Worm (Caenorhabditis elegans): ENCODE results near the gene W03F9.1.

The W03F9.1 gene

DNA sequence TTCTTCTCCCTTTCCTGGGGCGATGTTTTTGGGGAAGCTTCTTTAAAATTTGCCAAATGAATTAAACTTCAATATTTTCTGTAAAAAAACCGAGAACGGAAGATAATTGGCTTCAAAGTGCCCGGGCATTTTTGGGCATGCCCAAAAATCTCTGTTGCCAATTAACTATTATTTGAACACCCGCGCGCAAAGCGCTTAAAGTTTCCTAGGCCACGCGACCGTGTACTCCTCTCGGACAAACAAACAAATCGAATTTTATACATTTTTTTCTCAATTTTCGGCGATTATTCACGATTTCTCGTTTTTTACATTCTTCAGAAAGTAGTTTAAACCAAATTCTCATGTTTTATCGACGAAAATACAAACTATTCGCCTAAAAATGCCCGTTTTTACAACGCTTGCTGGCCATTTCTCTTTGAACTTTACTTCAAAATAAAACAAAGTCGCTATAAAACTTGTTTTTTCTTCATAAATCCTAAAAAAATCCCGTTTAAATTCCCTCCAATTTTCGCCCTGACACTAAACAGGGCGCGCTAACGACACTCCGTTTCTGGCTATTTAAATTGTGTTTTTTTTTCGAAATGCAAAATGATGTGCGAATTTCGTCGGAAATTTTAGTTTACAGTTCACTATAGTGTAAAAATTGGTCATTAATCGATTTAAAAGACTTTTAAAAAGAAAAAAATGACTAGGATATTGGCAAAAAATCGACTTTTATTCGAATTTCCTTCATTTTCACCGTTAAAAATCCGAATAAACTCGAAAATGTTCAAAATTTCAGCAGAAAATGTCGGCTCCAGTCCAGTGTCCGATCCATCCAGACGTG lies 29.7 kb upstream of the W03F9.1 start, which contains the start of gene ttb-1:
Gene ttb-1, plus strand, starts transcription at position 776 of the 826 bp plus-strand sequence.
- TF ChIP-seq nhr-2 (tag; optimal IDR thresholded peaks at IDR 0.05): no peak
- peak; percentile 20 for TF ChIP-seq ces-1 (GFP tag; optimal IDR thresholded peaks at IDR 0.05)
- TF ChIP-seq ham-2 (GFP tag; optimal IDR thresholded peaks at IDR 0.05): peak; percentile 12
- peak; percentile 11 for TF ChIP-seq lsy-2 (tag; optimal IDR thresholded peaks at IDR 0.05)
- no peak for TF ChIP-seq ceh-39 (tag; optimal IDR thresholded peaks at IDR 0.05)

- TF ChIP-seq ceh-83 (GFP tag; optimal IDR thresholded peaks at IDR 0.05) (no peak), unc-120 (tag; optimal IDR thresholded peaks at IDR 0.05; ENCODE audit: poor library complexity, severe bottlenecking) (peak; percentile 89), ztf-11 (tag; optimal IDR thresholded peaks at IDR 0.05) (no peak), mls-2 (tag; optimal IDR thresholded peaks at IDR 0.05) (peak; percentile 28), M03D4.4 (tag; optimal IDR thresholded peaks at IDR 0.05) (peak; percentile 50), mep-1 (tag; optimal IDR thresholded peaks at IDR 0.05) (peak; percentile 55), hlh-1 (tag; optimal IDR thresholded peaks at IDR 0.05) (peak; percentile 61), flh-1 (GFP tag; optimal IDR thresholded peaks at IDR 0.05) (no peak), cnd-1 (tag; optimal IDR thresholded peaks at IDR 0.05) (peak; percentile 19), bed-3 (GFP tag; optimal IDR thresholded peaks at IDR 0.05) (no peak), ham-2 (GFP tag; optimal IDR thresholded peaks at IDR 0.05) (no peak), unc-62 (GFP tag; optimal IDR thresholded peaks at IDR 0.05) (peak; percentile 43), nhr-2 (tag; optimal IDR thresholded peaks at IDR 0.05) (peak; percentile 72), sptf-1 (tag; optimal IDR thresholded peaks at IDR 0.05) (peak; percentile 53), drap-1 (GFP tag; optimal IDR thresholded peaks at IDR 0.05) (peak; percentile 26)
Observed at ce11 chrV:155215-155614, 28.7 kb upstream of the W03F9.1 start.

- TF ChIP-seq unc-120 (tag; optimal IDR thresholded peaks at IDR 0.05; ENCODE audit: poor library complexity, severe bottlenecking): no peak
- no peak for TF ChIP-seq hlh-1 (tag; optimal IDR thresholded peaks at IDR 0.05)
- TF ChIP-seq ceh-83 (GFP tag; optimal IDR thresholded peaks at IDR 0.05): no peak
- peak; percentile 6 for TF ChIP-seq ztf-11 (tag; optimal IDR thresholded peaks at IDR 0.05)
- TF ChIP-seq cnd-1 (tag; optimal IDR thresholded peaks at IDR 0.05): peak; percentile 84
Observed at ce11 chrV:153867-154266, 27.3 kb upstream of the W03F9.1 start.

ce11 chrV:152156-152555 lies 25.6 kb upstream of the W03F9.1 start:
- TF ChIP-seq blmp-1 (tag; optimal IDR thresholded peaks at IDR 0.05) (no peak), ceh-39 (tag; optimal IDR thresholded peaks at IDR 0.05) (no peak), elt-3 (tag; optimal IDR thresholded peaks at IDR 0.05) (no peak), nhr-76 (tag; optimal IDR thresholded peaks at IDR 0.05) (no peak), nhr-237 (tag; optimal IDR thresholded peaks at IDR 0.05) (peak; percentile 14), bed-3 (GFP tag; optimal IDR thresholded peaks at IDR 0.05) (no peak), lsy-2 (tag; optimal IDR thresholded peaks at IDR 0.05) (no peak), pha-4 (tag; optimal IDR thresholded peaks at IDR 0.05) (no peak), unc-120 (tag; optimal IDR thresholded peaks at IDR 0.05; ENCODE audit: poor library complexity, severe bottlenecking) (no peak), mls-2 (tag; optimal IDR thresholded peaks at IDR 0.05) (no peak), sem-2 (GFP tag; optimal IDR thresholded peaks at IDR 0.05) (no peak), lin-13 (tag; optimal IDR thresholded peaks at IDR 0.05) (no peak), sptf-1 (tag; optimal IDR thresholded peaks at IDR 0.05) (peak; percentile 54), flh-1 (GFP tag; optimal IDR thresholded peaks at IDR 0.05) (no peak), M03D4.4 (tag; optimal IDR thresholded peaks at IDR 0.05) (peak; percentile 25)

DNA sequence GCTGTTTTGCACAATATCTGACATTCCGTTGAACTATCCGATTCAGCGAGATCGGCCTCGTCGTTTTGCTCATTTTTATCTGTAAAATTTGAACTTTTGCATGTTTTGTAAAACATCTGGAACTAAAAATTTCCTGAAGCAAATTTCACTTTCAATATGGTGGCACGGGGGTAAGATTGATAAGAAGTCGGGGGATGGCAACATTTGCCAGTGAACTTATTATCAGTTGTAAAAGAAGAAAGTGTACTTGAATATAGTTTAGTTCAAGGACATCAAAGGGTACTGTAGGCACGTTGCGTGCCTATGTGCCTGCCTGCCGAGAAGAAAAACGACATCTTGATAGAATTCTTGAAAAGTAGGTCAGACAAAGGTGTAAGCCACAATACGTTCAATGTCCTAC lies 24.8 kb upstream of the W03F9.1 start, which contains the start of gene W03F9.4:
Gene W03F9.4, minus strand, starts transcription at position 79 of the 400 bp plus-strand sequence.
- TF ChIP-seq M03D4.4 (tag; optimal IDR thresholded peaks at IDR 0.05): no peak
- TF ChIP-seq pha-4 (tag; optimal IDR thresholded peaks at IDR 0.05): no peak

DNA sequence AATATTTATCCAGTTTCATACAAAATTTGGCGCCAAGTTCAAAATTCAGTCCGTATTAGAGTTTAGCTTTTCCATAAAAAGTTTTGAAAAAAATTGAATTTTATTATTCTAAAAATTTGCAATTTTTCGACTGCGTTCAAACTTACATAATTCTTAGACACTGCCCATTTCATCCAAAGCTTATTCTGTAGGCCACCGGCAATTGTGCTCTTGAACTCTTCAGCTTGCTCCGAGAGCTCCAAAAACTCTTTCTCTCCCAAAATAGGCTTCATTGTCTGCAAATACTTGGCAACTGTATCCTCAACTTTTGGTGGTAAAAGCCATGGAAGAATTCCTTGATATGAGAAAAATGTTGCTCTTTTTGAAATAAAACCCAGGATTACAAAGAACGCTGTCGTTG lies 23.5 kb upstream of the W03F9.1 start:
- TF ChIP-seq flh-1 (GFP tag; optimal IDR thresholded peaks at IDR 0.05) (no peak), ces-1 (GFP tag; optimal IDR thresholded peaks at IDR 0.05) (no peak), nhr-2 (tag; optimal IDR thresholded peaks at IDR 0.05) (no peak), mab-5 (tag; optimal IDR thresholded peaks at IDR 0.05) (no peak), sptf-1 (tag; optimal IDR thresholded peaks at IDR 0.05) (no peak), blmp-1 (tag; optimal IDR thresholded peaks at IDR 0.05) (no peak), bed-3 (GFP tag; optimal IDR thresholded peaks at IDR 0.05) (no peak), zip-8 (tag; optimal IDR thresholded peaks at IDR 0.05) (no peak), ceh-83 (GFP tag; optimal IDR thresholded peaks at IDR 0.05) (no peak), sem-2 (GFP tag; optimal IDR thresholded peaks at IDR 0.05) (no peak), mep-1 (tag; optimal IDR thresholded peaks at IDR 0.05) (no peak), lsy-2 (tag; optimal IDR thresholded peaks at IDR 0.05) (no peak), lin-13 (tag; optimal IDR thresholded peaks at IDR 0.05) (no peak)

All from whole organism, mixed stage, embryonic.